In genomic region chr2L:5044892-5045619, dm6 we compare ENCODE assay signal across 5 fruit fly cellular contexts.
TF ChIP-seq lines count a peak whose summit lies in the region.

No protein-coding gene starts in this region.

TF ChIP-seq in whole organism, adult, 20 proteins besides CTCF, POLR2A, EP300 and RAD21 (continued from another document):
- TF ChIP-seq tj (GFP tag; optimal IDR thresholded peaks at IDR 0.05; lab: Kevin White, UChicago) (peak; percentile 26), CG12768 (GFP tag; optimal IDR thresholded peaks at IDR 0.05; lab: Kevin White, UChicago) (peak; percentile 10)

TF ChIP-seq in whole organism, embryonic, 481 proteins besides CTCF, POLR2A, EP300 and RAD21 (continued from another document and continues in another):
- TF ChIP-seq Atf6 (GFP tag; IDR thresholded peaks at IDR 0.05; lab: Robert Waterston, UW) (peak; percentile 61; the same call in 1 of the 2 replicates), chm (GFP tag; IDR thresholded peaks at IDR 0.05; lab: Robert Waterston, UW) (peak; percentile 52), CG16863 (GFP tag; optimal IDR thresholded peaks at IDR 0.05; lab: Kevin White, UChicago) (peak; percentile 52), Dip2 (GFP tag; IDR thresholded peaks at IDR 0.05; lab: Robert Waterston, UW) (no peak), exex (tag; optimal IDR thresholded peaks at IDR 0.05; lab: Kevin White, UChicago) (no peak), knrl (GFP tag; IDR thresholded peaks at IDR 0.05; lab: Robert Waterston, UW; ENCODE audit: partially characterized antibody) (no peak; the same call in 2 of the 3 replicates), tgo (GFP tag; IDR thresholded peaks at IDR 0.05; lab: Robert Waterston, UW) (peak; percentile 44; the same call in 1 of the 3 replicates), CG18262 (tag; optimal IDR thresholded peaks at IDR 0.05; lab: Kevin White, UChicago) (peak; percentile 75), CG17829 (tag; optimal IDR thresholded peaks at IDR 0.05; lab: Kevin White, UChicago) (peak; percentile 42), ara (GFP tag; IDR thresholded peaks at IDR 0.05; lab: Robert Waterston, UW) (peak; percentile 53; the same call in 1 of the 2 replicates), Abd-B (GFP tag; optimal IDR thresholded peaks at IDR 0.05; lab: Kevin White, UChicago) (peak; percentile 24), pzg (GFP tag; optimal IDR thresholded peaks at IDR 0.05; lab: Kevin White, UChicago) (no peak), mirr (GFP tag; optimal IDR thresholded peaks at IDR 0.05; lab: Kevin White, UChicago) (peak; percentile 25), CG7556 (GFP tag; optimal IDR thresholded peaks at IDR 0.05; lab: Kevin White, UChicago) (peak; percentile 78), CG18476 (GFP tag; optimal IDR thresholded peaks at IDR 0.05; lab: Kevin White, UChicago) (peak; percentile 23), CG1602 (GFP tag; optimal IDR thresholded peaks at IDR 0.05; lab: Kevin White, UChicago) (peak; percentile 29), zen2 (GFP tag; IDR thresholded peaks at IDR 0.05; lab: Robert Waterston, UW; ENCODE audit: partially characterized antibody) (no peak), tna (GFP tag; IDR thresholded peaks at IDR 0.05; lab: Robert Waterston, UW; ENCODE audit: partially characterized antibody) (no peak), gro (GFP tag; optimal IDR thresholded peaks at IDR 0.05; lab: Kevin White, UChicago) (no peak), eve (GFP tag; optimal IDR thresholded peaks at IDR 0.05; lab: Kevin White, UChicago) (no peak), slbo (GFP tag; IDR thresholded peaks at IDR 0.05; lab: Robert Waterston, UW) (peak; percentile 69), nom (GFP tag; optimal IDR thresholded peaks at IDR 0.05; lab: Kevin White, UChicago) (peak; percentile 52), dmrt11E (tag; optimal IDR thresholded peaks at IDR 0.05; lab: Kevin White, UChicago) (peak; percentile 31), nau (GFP tag; optimal IDR thresholded peaks at IDR 0.05; lab: Kevin White, UChicago) (peak; percentile 16), CG11723 (GFP tag; optimal IDR thresholded peaks at IDR 0.05; lab: Kevin White, UChicago) (peak; percentile 6), Meics (GFP tag; optimal IDR thresholded peaks at IDR 0.05; lab: Kevin White, UChicago) (peak; percentile 68), C15 (GFP tag; IDR thresholded peaks at IDR 0.05; lab: Robert Waterston, UW) (0 out of 3 replicates have a peak, but pooled peaks have one; percentile 21), bowl (GFP tag; IDR thresholded peaks at IDR 0.05; lab: Robert Waterston, UW) (0 out of 2 replicates have a peak, but pooled peaks have one; percentile 45), Hsf (GFP tag; optimal IDR thresholded peaks at IDR 0.05; lab: Kevin White, UChicago) (peak; percentile 27), lilli (GFP tag; optimal IDR thresholded peaks at IDR 0.05; lab: Kevin White, UChicago) (peak; percentile 57), hth (optimal IDR thresholded peaks at IDR 0.05; lab: Kevin White, UChicago) (no peak)

TF ChIP-seq in whole organism, prepupa, 60 proteins besides CTCF, POLR2A, EP300 and RAD21 (continued from another document and continues in another):
- TF ChIP-seq dac (GFP tag; optimal IDR thresholded peaks at IDR 0.05; lab: Kevin White, UChicago) (no peak), Ets21C (GFP tag; optimal IDR thresholded peaks at IDR 0.05; lab: Kevin White, UChicago) (peak; percentile 15), CG6792 (GFP tag; optimal IDR thresholded peaks at IDR 0.05; lab: Kevin White, UChicago) (peak; percentile 11), pdm3 (GFP tag; optimal IDR thresholded peaks at IDR 0.05; lab: Kevin White, UChicago) (peak; percentile 50), vri (GFP tag; optimal IDR thresholded peaks at IDR 0.05; lab: Kevin White, UChicago) (peak; percentile 97), fd59A (GFP tag; optimal IDR thresholded peaks at IDR 0.05; lab: Kevin White, UChicago) (no peak), CG6854 (GFP tag; optimal IDR thresholded peaks at IDR 0.05; lab: Kevin White, UChicago) (peak; percentile 2), CG8119 (GFP tag; IDR thresholded peaks at IDR 0.05; lab: Robert Waterston, UW) (peak; percentile 42; the same call in 1 of the 3 replicates), Sox14 (GFP tag; optimal IDR thresholded peaks at IDR 0.05; lab: Kevin White, UChicago) (peak; percentile 66), CG11762 (GFP tag; optimal IDR thresholded peaks at IDR 0.05; lab: Kevin White, UChicago; ENCODE audit: insufficient read depth) (no peak), dsx (GFP tag; optimal IDR thresholded peaks at IDR 0.05; lab: Kevin White, UChicago; ENCODE audit: poor library complexity, severe bottlenecking) (peak; percentile 16), CG6276 (GFP tag; optimal IDR thresholded peaks at IDR 0.05; lab: Kevin White, UChicago) (peak; percentile 56), achi (GFP tag; optimal IDR thresholded peaks at IDR 0.05; lab: Kevin White, UChicago) (peak; percentile 58), svp (GFP tag; lab: Kevin White, UChicago) (peak; percentile 87), Hr4 (GFP tag; optimal IDR thresholded peaks at IDR 0.05; lab: Kevin White, UChicago) (peak; percentile 63), CG15336 (GFP tag; IDR thresholded peaks at IDR 0.05; lab: Robert Waterston, UW) (peak; percentile 49; the same call in 1 of the 2 replicates), esn (GFP tag; optimal IDR thresholded peaks at IDR 0.05; lab: Kevin White, UChicago) (peak; percentile 60), lz (GFP tag; optimal IDR thresholded peaks at IDR 0.05; lab: Kevin White, UChicago) (peak; percentile 40), OdsH (GFP tag; optimal IDR thresholded peaks at IDR 0.05; lab: Kevin White, UChicago) (peak; percentile 65), CG8632 (GFP tag; optimal IDR thresholded peaks at IDR 0.05; lab: Kevin White, UChicago) (peak; percentile 24), CG3032 (tag; optimal IDR thresholded peaks at IDR 0.05; lab: Kevin White, UChicago) (peak; percentile 11), CG7368 (GFP tag; optimal IDR thresholded peaks at IDR 0.05; lab: Kevin White, UChicago) (no peak), CG4318 (GFP tag; optimal IDR thresholded peaks at IDR 0.05; lab: Kevin White, UChicago) (peak; percentile 49), fkh (GFP tag; optimal IDR thresholded peaks at IDR 0.05; lab: Kevin White, UChicago) (peak; percentile 38), CG3919 (GFP tag; optimal IDR thresholded peaks at IDR 0.05; lab: Kevin White, UChicago) (peak; percentile 53), CG32006 (GFP tag; optimal IDR thresholded peaks at IDR 0.05; lab: Kevin White, UChicago) (peak; percentile 70), eg (GFP tag; IDR thresholded peaks at IDR 0.05; lab: Robert Waterston, UW) (peak; percentile 79), net (GFP tag; optimal IDR thresholded peaks at IDR 0.05; lab: Kevin White, UChicago) (peak; percentile 28), Sox102F (GFP tag; optimal IDR thresholded peaks at IDR 0.05; lab: Kevin White, UChicago) (peak; percentile 55), CG9139 (GFP tag; optimal IDR thresholded peaks at IDR 0.05; lab: Kevin White, UChicago) (peak; percentile 7), Lpt (GFP tag; optimal IDR thresholded peaks at IDR 0.05; lab: Kevin White, UChicago) (peak; percentile 33), topi (GFP tag; optimal IDR thresholded peaks at IDR 0.05; lab: Kevin White, UChicago) (peak; percentile 37), cyc (GFP tag; optimal IDR thresholded peaks at IDR 0.05; lab: Kevin White, UChicago) (peak; percentile 40)

TF ChIP-seq in whole organism, pupa, 21 proteins besides CTCF, POLR2A, EP300 and RAD21 (continued from another document):
- peak; percentile 42 for TF ChIP-seq Snoo (tag; optimal IDR thresholded peaks at IDR 0.05; lab: Kevin White, UChicago)

TF ChIP-seq in whole organism, wandering third instar larva, 38 proteins besides CTCF, POLR2A, EP300 and RAD21 (continued from another document):
- TF ChIP-seq brk (GFP tag; optimal IDR thresholded peaks at IDR 0.05; lab: Kevin White, UChicago): no peak
- peak; percentile 33 for TF ChIP-seq Vsx2 (GFP tag; optimal IDR thresholded peaks at IDR 0.05; lab: Kevin White, UChicago; ENCODE audit: partially characterized antibody)
- no peak for TF ChIP-seq dl (GFP tag; optimal IDR thresholded peaks at IDR 0.05; lab: Kevin White, UChicago; ENCODE audit: insufficient read depth in 1 of 2, partially characterized antibody in 2 of 2)
- no peak for TF ChIP-seq Jra (GFP tag; optimal IDR thresholded peaks at IDR 0.05; lab: Kevin White, UChicago)
- peak; percentile 11 for TF ChIP-seq Sp1 (GFP tag; optimal IDR thresholded peaks at IDR 0.05; lab: Kevin White, UChicago)
- peak; percentile 3 for TF ChIP-seq Hr83 (GFP tag; optimal IDR thresholded peaks at IDR 0.05; lab: Kevin White, UChicago; ENCODE audit: poor library complexity, severe bottlenecking)
- no peak for TF ChIP-seq Rel (GFP tag; optimal IDR thresholded peaks at IDR 0.05; lab: Kevin White, UChicago)
- TF ChIP-seq Rel (tag; optimal IDR thresholded peaks at IDR 0.05; lab: Kevin White, UChicago): no peak
- no peak for TF ChIP-seq Dif (GFP tag; optimal IDR thresholded peaks at IDR 0.05; lab: Kevin White, UChicago; ENCODE audit: partially characterized antibody)
- peak; percentile 42 for TF ChIP-seq rgr (GFP tag; optimal IDR thresholded peaks at IDR 0.05; lab: Kevin White, UChicago)
- peak; percentile 18 for TF ChIP-seq OdsH (GFP tag; optimal IDR thresholded peaks at IDR 0.05; lab: Kevin White, UChicago)
- TF ChIP-seq sv (GFP tag; optimal IDR thresholded peaks at IDR 0.05; lab: Kevin White, UChicago): peak; percentile 31
- TF ChIP-seq Mio (GFP tag; optimal IDR thresholded peaks at IDR 0.05; lab: Kevin White, UChicago): no peak
- no peak for TF ChIP-seq dmrt93B (GFP tag; optimal IDR thresholded peaks at IDR 0.05; lab: Kevin White, UChicago)
